Fruit fly (Drosophila melanogaster) whole organism, embryonic: ENCODE data around the gene hiro.

Source experiments
- Aef1 ChIP-seq: fragments of 200-800 bp; sonication (Bioruptor generic); IDR thresholded peaks from 3 replicates; pipeline ENCODE4 v1.3.6; 2022; ENCODE audit warnings: missing biosample characterization, missing genetic modification characterization
- Asciz ChIP-seq: fragments of 200-800 bp; sonication (Bioruptor generic); optimal IDR thresholded peaks from 2 replicates; lab custom pipeline; 2017; ENCODE audit warnings: missing biosample characterization, mild to moderate bottlenecking, missing genetic modification characterization, missing genetic modification reagents
- Atf3 ChIP-seq: fragments of 200-800 bp; sonication (Bioruptor generic); optimal IDR thresholded peaks from 3 replicates; lab custom pipeline; 2016; ENCODE audit warnings: missing biosample characterization, missing genetic modification characterization
- CG10366 ChIP-seq: fragments of 200-800 bp; sonication (Bioruptor generic); IDR thresholded peaks from 2 replicates; pipeline ENCODE4 v1.3.6; 2022; ENCODE audit warnings: missing biosample characterization, missing genetic modification characterization
- CG11560 ChIP-seq: fragments of 200-800 bp; sonication (Bioruptor generic); IDR thresholded peaks from 3 replicates; pipeline ENCODE4 v1.3.6; 2022; ENCODE audit warnings: missing biosample characterization, missing genetic modification characterization
- CG13775 ChIP-seq: fragments of 200-800 bp; sonication (Bioruptor generic); optimal IDR thresholded peaks from 3 replicates; lab custom pipeline; 2017; ENCODE audit warnings: missing biosample characterization, mild to moderate bottlenecking, missing genetic modification characterization
- CG14050 ChIP-seq: fragments of 200-800 bp; sonication (Bioruptor generic); IDR thresholded peaks from 3 replicates; pipeline ENCODE4 v1.3.6; 2022; ENCODE audit warnings: missing biosample characterization, missing genetic modification characterization
- CG18262 ChIP-seq: fragments of 200-800 bp; optimal IDR thresholded peaks from 3 replicates; lab custom pipeline; 2019; ENCODE audit warnings: missing biosample characterization, mild to moderate bottlenecking, missing genetic modification characterization, moderate library complexity
- CG2199 ChIP-seq: fragments of 200-800 bp; sonication (Bioruptor generic); IDR thresholded peaks from 3 replicates; pipeline ENCODE4 v1.3.6; 2022; ENCODE audit warnings: missing biosample characterization, missing genetic modification characterization
- CG31388 ChIP-seq: fragments of 200-800 bp; sonication (Bioruptor generic); optimal IDR thresholded peaks from 2 replicates; lab custom pipeline; 2016; ENCODE audit warnings: missing biosample characterization, missing genetic modification characterization
- CG3163 ChIP-seq: fragments of 200-800 bp; sonication (Bioruptor generic); optimal IDR thresholded peaks from 3 replicates; lab custom pipeline; 2016; ENCODE audit warnings: missing biosample characterization, missing genetic modification characterization
- CG34422 ChIP-seq: fragments of 200-800 bp; sonication (Bioruptor generic); IDR thresholded peaks from 3 replicates; pipeline ENCODE4 v1.3.6; 2022; ENCODE audit warnings: missing biosample characterization, missing genetic modification characterization
- CG3995 ChIP-seq: fragments of 200-800 bp; sonication (Bioruptor generic); optimal IDR thresholded peaks from 3 replicates; lab custom pipeline; 2016; ENCODE audit warnings: missing biosample characterization, missing genetic modification characterization
- CG42726 ChIP-seq: fragments of 200-800 bp; sonication (Bioruptor generic); IDR thresholded peaks from 2 replicates; pipeline ENCODE4 v1.3.6; 2022; ENCODE audit warnings: missing biosample characterization, missing genetic modification characterization; ENCODE audit not compliant: partially characterized antibody
- CG4360 ChIP-seq: fragments of 200-800 bp; sonication (Bioruptor generic); IDR thresholded peaks from 2 replicates; pipeline ENCODE4 v1.3.6; 2022; ENCODE audit warnings: missing biosample characterization, missing genetic modification characterization
- CG4617 ChIP-seq: fragments of 200-800 bp; sonication (Bioruptor generic); optimal IDR thresholded peaks from 3 replicates; lab custom pipeline; 2016; ENCODE audit warnings: missing biosample characterization, missing genetic modification characterization, borderline replicate concordance
- CG6175 ChIP-seq: fragments of 200-800 bp; sonication (Bioruptor generic); IDR thresholded peaks from 3 replicates; pipeline ENCODE4 v1.3.6; 2022; ENCODE audit warnings: missing biosample characterization, missing genetic modification characterization
- CG7271 ChIP-seq: fragments of 200-800 bp; sonication (Bioruptor generic); optimal IDR thresholded peaks from 2 replicates; lab custom pipeline; 2018; ENCODE audit warnings: missing biosample characterization, mild to moderate bottlenecking, missing genetic modification characterization, moderate library complexity
- CG9609 ChIP-seq: fragments of 200-800 bp; sonication (Bioruptor generic); optimal IDR thresholded peaks from 3 replicates; lab custom pipeline; 2016; ENCODE audit warnings: missing biosample characterization, missing genetic modification characterization
- D19A ChIP-seq: fragments of 200-800 bp; optimal IDR thresholded peaks from 3 replicates; lab custom pipeline; 2019; ENCODE audit warnings: missing biosample characterization, mild to moderate bottlenecking, missing genetic modification characterization, moderate library complexity
- Dip2 ChIP-seq: fragments of 200-800 bp; sonication (Bioruptor generic); IDR thresholded peaks from 2 replicates; pipeline ENCODE4 v1.3.6; 2022; ENCODE audit warnings: missing biosample characterization, missing genetic modification characterization
- Dref ChIP-seq: fragments of 200-800 bp; sonication (Bioruptor generic); IDR thresholded peaks from 2 replicates; pipeline ENCODE4 v1.3.6; 2022; ENCODE audit warnings: missing biosample characterization, missing genetic modification characterization
- Lhr ChIP-seq: fragments of 200-800 bp; sonication (Bioruptor generic); optimal IDR thresholded peaks from 3 replicates; lab custom pipeline; 2017; ENCODE audit warnings: mild to moderate bottlenecking, missing biosample characterization, missing genetic modification reagents, missing genetic modification characterization
- Lpt ChIP-seq: fragments of >200 bp; optimal IDR thresholded peaks from 2 replicates; lab custom pipeline; 2018; ENCODE audit warnings: missing biosample characterization, missing genetic modification characterization
- MBD-R2 ChIP-seq: fragments of 200-800 bp; sonication (Bioruptor generic); IDR thresholded peaks from 2 replicates; pipeline ENCODE4 v1.3.6; 2022; ENCODE audit warnings: missing biosample characterization, missing genetic modification characterization
- Max ChIP-seq: fragments of 200-800 bp; sonication (Bioruptor generic); optimal IDR thresholded peaks from 2 replicates; lab custom pipeline; 2016; ENCODE audit warnings: missing biosample characterization, mild to moderate bottlenecking, missing genetic modification characterization
- Ssrp ChIP-seq: fragments of 200-800 bp; sonication (Bioruptor generic); optimal IDR thresholded peaks from 2 replicates; lab custom pipeline; 2018; ENCODE audit warnings: missing biosample characterization, mild to moderate bottlenecking, missing genetic modification characterization, moderate library complexity
- Taf1 ChIP-seq: fragments of 200-800 bp; sonication (Bioruptor generic); IDR thresholded peaks from 2 replicates; pipeline ENCODE4 v1.3.6; 2022; ENCODE audit warnings: missing biosample characterization, missing genetic modification characterization
- ac ChIP-seq: fragments of 200-800 bp; sonication (Bioruptor generic); optimal IDR thresholded peaks from 3 replicates; lab custom pipeline; 2017; ENCODE audit warnings: missing biosample characterization, mild to moderate bottlenecking, missing genetic modification characterization
- br ChIP-seq: fragments of >200 bp; optimal IDR thresholded peaks from 2 replicates; lab custom pipeline; 2017
- chif ChIP-seq, 2 experiments: fragments of 200-800 bp; sonication (Bioruptor generic); optimal IDR thresholded peaks; 3 replicates each; lab custom pipeline; 2016; ENCODE audit warnings: missing biosample characterization in 2 of 2, missing genetic modification characterization in 2 of 2
- corto ChIP-seq: fragments of 200-800 bp; sonication (Bioruptor generic); optimal IDR thresholded peaks from 2 replicates; lab custom pipeline; 2016; ENCODE audit warnings: missing biosample characterization, mild to moderate bottlenecking, missing genetic modification characterization, moderate library complexity
- fd64A ChIP-seq: fragments of 200-800 bp; sonication (Bioruptor generic); optimal IDR thresholded peaks from 3 replicates; lab custom pipeline; 2018; ENCODE audit warnings: missing biosample characterization, mild to moderate bottlenecking, missing genetic modification characterization
- gce ChIP-seq: fragments of 200-800 bp; sonication (Bioruptor generic); IDR thresholded peaks from 3 replicates; pipeline ENCODE4 v1.3.6; 2022; ENCODE audit warnings: missing biosample characterization, missing genetic modification characterization
- ham ChIP-seq: fragments of 200-800 bp; sonication (Bioruptor generic); IDR thresholded peaks from 2 replicates; pipeline ENCODE4 v1.3.6; 2022; ENCODE audit warnings: missing biosample characterization, missing genetic modification characterization
- jumu ChIP-seq: fragments of 200-800 bp; sonication (Bioruptor generic); optimal IDR thresholded peaks from 3 replicates; lab custom pipeline; 2016; ENCODE audit warnings: missing biosample characterization, missing genetic modification characterization
- nerfin-2 ChIP-seq: fragments of 200-800 bp; sonication (Bioruptor generic); IDR thresholded peaks from 2 replicates; pipeline ENCODE4 v1.3.6; 2022; ENCODE audit warnings: missing biosample characterization, missing genetic modification characterization; ENCODE audit not compliant: partially characterized antibody
- nom ChIP-seq: fragments of 200-800 bp; sonication (Bioruptor generic); optimal IDR thresholded peaks from 2 replicates; lab custom pipeline; 2017; ENCODE audit warnings: missing biosample characterization, missing genetic modification characterization, mild to moderate bottlenecking, moderate library complexity, missing genetic modification reagents
- p53 ChIP-seq: fragments of 200-800 bp; sonication (Bioruptor generic); optimal IDR thresholded peaks from 2 replicates; lab custom pipeline; 2016; ENCODE audit warnings: missing biosample characterization, missing genetic modification characterization
- pan ChIP-seq, 4 experiments: fragments of >200 bp in 3 of 4; fragments of 200-800 bp in 1 of 4; sonication (Bioruptor generic) in 1 of 4; optimal IDR thresholded peaks in 3 of 4; IDR thresholded peaks in 1 of 4; 2 replicates each; pipeline versions ENCODE4 v1.3.6 to Lab custom; 2017 to 2022; ENCODE audit warnings: missing biosample characterization in 2 of 4, missing genetic modification characterization in 2 of 4, mixed read lengths in 1 of 4
- pum ChIP-seq: fragments of 200-800 bp; sonication (Bioruptor generic); optimal IDR thresholded peaks from 2 replicates; lab custom pipeline; 2016; ENCODE audit warnings: missing biosample characterization, missing genetic modification characterization
- schlank ChIP-seq: fragments of 200-800 bp; sonication (Bioruptor generic); optimal IDR thresholded peaks from 2 replicates; lab custom pipeline; 2018; ENCODE audit warnings: missing biosample characterization, mild to moderate bottlenecking, missing genetic modification characterization
- sim ChIP-seq: fragments of 200-800 bp; sonication (Bioruptor generic); IDR thresholded peaks from 2 replicates; pipeline ENCODE4 v1.3.6; 2022; ENCODE audit warnings: missing biosample characterization, missing genetic modification characterization
- slou ChIP-seq: fragments of 200-800 bp; sonication (Bioruptor generic); optimal IDR thresholded peaks from 3 replicates; lab custom pipeline; 2016; ENCODE audit warnings: missing biosample characterization, missing genetic modification characterization
- sna ChIP-seq: fragments of 200-800 bp; sonication (Bioruptor generic); IDR thresholded peaks from 2 replicates; pipeline ENCODE4 v1.3.6; 2022; ENCODE audit warnings: missing biosample characterization, missing genetic modification characterization; ENCODE audit not compliant: partially characterized antibody
- stwl ChIP-seq: fragments of 200-800 bp; sonication (Bioruptor generic); optimal IDR thresholded peaks from 3 replicates; lab custom pipeline; 2018; ENCODE audit warnings: missing biosample characterization, mild to moderate bottlenecking, missing genetic modification characterization, moderate library complexity
- tap ChIP-seq: fragments of 200-800 bp; optimal IDR thresholded peaks from 3 replicates; lab custom pipeline; 2019; ENCODE audit warnings: missing biosample characterization, mild to moderate bottlenecking, missing genetic modification characterization, moderate library complexity

The hiro gene

dm6 chr3L:690031-690686 lies 2.4 kb upstream of the hiro start, which contains the start of the genes CG32483 and RabX6 (continued):
- no peak for TF ChIP-seq fd64A (GFP tag; lab: Kevin White, UChicago)
- no peak for TF ChIP-seq Lpt (GFP tag; lab: Kevin White, UChicago)
- no peak for TF ChIP-seq CG3995
- TF ChIP-seq sna (GFP tag; lab: Robert Waterston, UW), result no peak
- TF ChIP-seq CG31388 (GFP tag; lab: Kevin White, UChicago), result no peak
- TF ChIP-seq D19A (tag; lab: Kevin White, UChicago), result no peak
- no peak for TF ChIP-seq ham (GFP tag; lab: Robert Waterston, UW)
- TF ChIP-seq CG3163 (GFP tag; lab: Kevin White, UChicago), result no peak
- no peak for TF ChIP-seq tap (tag; lab: Kevin White, UChicago)
- no peak for TF ChIP-seq CG13775
- no peak for TF ChIP-seq ac (GFP tag; lab: Kevin White, UChicago)
- peak; percentile 79 for TF ChIP-seq Dref
- TF ChIP-seq Atf3 (GFP tag; lab: Kevin White, UChicago), result no peak
- peak; percentile 22 for TF ChIP-seq CG4617 (GFP tag; lab: Kevin White, UChicago)
- no peak for TF ChIP-seq p53 (GFP tag; lab: Kevin White, UChicago)
- TF ChIP-seq sim (GFP tag; lab: Robert Waterston, UW), result no peak
- no peak for TF ChIP-seq CG18262 (tag; lab: Kevin White, UChicago)
- TF ChIP-seq CG9609 (GFP tag; lab: Kevin White, UChicago), result no peak
- TF ChIP-seq pum (GFP tag; lab: Kevin White, UChicago), result no peak
- TF ChIP-seq MBD-R2 (GFP tag; lab: Robert Waterston, UW), result peak; percentile 83
- TF ChIP-seq Ssrp (tag; lab: Kevin White, UChicago), result no peak
- no peak for TF ChIP-seq CG6175 (GFP tag; lab: Robert Waterston, UW)
- TF ChIP-seq Dip2 (GFP tag; lab: Robert Waterston, UW), result no peak
- TF ChIP-seq CG42726, result no peak
- no peak for TF ChIP-seq CG10366 (GFP tag; lab: Robert Waterston, UW)
- TF ChIP-seq Taf1, result no peak
- no peak for TF ChIP-seq CG34422 (GFP tag; lab: Robert Waterston, UW)
- no peak for TF ChIP-seq Aef1 (GFP tag; lab: Robert Waterston, UW)
- TF ChIP-seq pan (optimal IDR thresholded peaks at IDR 0.05; lab: Kevin White, UChicago), result no peak
- no peak for TF ChIP-seq pan (GFP tag; optimal IDR thresholded peaks at IDR 0.05 in 1 of 2, IDR thresholded peaks at IDR 0.05 in 1 of 2)
- TF ChIP-seq corto (GFP tag; lab: Kevin White, UChicago), result no peak
- no peak for TF ChIP-seq nom (GFP tag; lab: Kevin White, UChicago)
- TF ChIP-seq br (lab: Kevin White, UChicago), result no peak
- peak; percentile 18 for TF ChIP-seq Lhr (GFP tag; lab: Kevin White, UChicago)
- no peak for TF ChIP-seq schlank (tag; lab: Kevin White, UChicago)
- TF ChIP-seq CG4360 (GFP tag; lab: Robert Waterston, UW), result peak; percentile 63; the same call in 1 of the 2 replicates
- no peak for TF ChIP-seq jumu (GFP tag; lab: Kevin White, UChicago)
- no peak for TF ChIP-seq slou
- TF ChIP-seq CG7271, result no peak
- no peak for TF ChIP-seq nerfin-2 (GFP tag; lab: Robert Waterston, UW)
- TF ChIP-seq Max, result no peak
- no peak for TF ChIP-seq Asciz (GFP tag; lab: Kevin White, UChicago)
- peak; percentile 74 for TF ChIP-seq stwl (tag; lab: Kevin White, UChicago)
- TF ChIP-seq CG11560 (tag; lab: Robert Waterston, UW), result no peak
- TF ChIP-seq chif (GFP tag; optimal IDR thresholded peaks at IDR 0.05; lab: Kevin White, UChicago), result no peak
- TF ChIP-seq CG2199 (GFP tag; lab: Robert Waterston, UW), result no peak
- no peak for TF ChIP-seq gce (GFP tag; lab: Robert Waterston, UW)
- no peak for TF ChIP-seq CG14050 (GFP tag; lab: Robert Waterston, UW)
